Fruit fly (Drosophila melanogaster): ENCODE data around the gene Hsp70Ab.

- TF ChIP-seq Hr96 (GFP tag; optimal IDR thresholded peaks at IDR 0.05) (no peak), CG11617 (GFP tag; optimal IDR thresholded peaks at IDR 0.05) (no peak), Clk (GFP tag; optimal IDR thresholded peaks at IDR 0.05) (no peak), cnc (optimal IDR thresholded peaks at IDR 0.05) (no peak), CG33017 (tag; optimal IDR thresholded peaks at IDR 0.05) (no peak), kay (GFP tag; ENCODE audit: borderline replicate concordance) (no peak), Mnt (GFP tag; optimal IDR thresholded peaks at IDR 0.05) (no peak), cic (GFP tag; optimal IDR thresholded peaks at IDR 0.05) (no peak), CG1620 (GFP tag; optimal IDR thresholded peaks at IDR 0.05) (no peak), tj (GFP tag; optimal IDR thresholded peaks at IDR 0.05) (no peak), pad (GFP tag; optimal IDR thresholded peaks at IDR 0.05) (no peak), Crg-1 (GFP tag; optimal IDR thresholded peaks at IDR 0.05) (no peak), CG5204 (GFP tag; optimal IDR thresholded peaks at IDR 0.05) (no peak)
Observed at dm6 chr3R:11933903-11934302, 24.4 kb upstream of the Hsp70Ab start.

Measured in whole organism, adult.